Fruit fly (Drosophila melanogaster): ENCODE measurements around the gene CG14645.
A peak's percentile ranks its signal among the peaks of the same experiment; 100 is the strongest.

Gene CG14645

dm6 chr3R:4301485-4301884, 33.4 kb upstream of the CG14645 start:
- TF ChIP-seq CG13894 (tag; optimal IDR thresholded peaks at IDR 0.05) (peak; percentile 30), mirr (GFP tag; optimal IDR thresholded peaks at IDR 0.05) (peak; percentile 45), exex (tag; optimal IDR thresholded peaks at IDR 0.05) (peak; percentile 35), bbx (GFP tag; IDR thresholded peaks at IDR 0.05; ENCODE audit: partially characterized antibody) (no peak), E2f1 (GFP tag; IDR thresholded peaks at IDR 0.05) (no peak), grn (GFP tag; optimal IDR thresholded peaks at IDR 0.05) (peak; percentile 54), CG43689 (GFP tag; IDR thresholded peaks at IDR 0.05) (no peak), CG2199 (GFP tag; IDR thresholded peaks at IDR 0.05) (0 out of 3 replicates have a peak, but pooled peaks have one; percentile 29), wdn (GFP tag; IDR thresholded peaks at IDR 0.05) (no peak), Doc2 (GFP tag; IDR thresholded peaks at IDR 0.05) (no peak), sug (tag; optimal IDR thresholded peaks at IDR 0.05) (peak; percentile 36), GATAe (GFP tag; conservative IDR thresholded peaks at IDR 0.05) (no peak)

dm6 chr3R:4307664-4308416, 27.1 kb upstream of the CG14645 start, which contains the start of gene MP1:
Gene MP1, plus strand, starts transcription at chr3R:4307908.
- TF ChIP-seq sens (GFP tag) (peak; percentile 71), disco-r (GFP tag; optimal IDR thresholded peaks at IDR 0.05) (no peak), CG8290 (GFP tag; optimal IDR thresholded peaks at IDR 0.05) (no peak), CG8290 (tag; optimal IDR thresholded peaks at IDR 0.05) (peak in 1 of 2 experiments; percentile 13), sna (GFP tag; IDR thresholded peaks at IDR 0.05; ENCODE audit: partially characterized antibody) (peak; percentile 23; the same call in 1 of the 2 replicates), Deaf1 (tag; optimal IDR thresholded peaks at IDR 0.05) (no peak), CG10543 (GFP tag; optimal IDR thresholded peaks at IDR 0.05) (peak; percentile 26), kni (GFP tag; optimal IDR thresholded peaks at IDR 0.05) (no peak), CG6689 (GFP tag; IDR thresholded peaks at IDR 0.05) (no peak), CG3163 (GFP tag; optimal IDR thresholded peaks at IDR 0.05) (peak; percentile 73), Med (GFP tag) (peak; percentile 82), CG6813 (GFP tag; optimal IDR thresholded peaks at IDR 0.05) (no peak), CG13287 (GFP tag; IDR thresholded peaks at IDR 0.05; ENCODE audit: partially characterized antibody) (peak; percentile 36; the same call in 1 of the 2 replicates), nerfin-1 (tag; optimal IDR thresholded peaks at IDR 0.05) (peak; percentile 8), nerfin-2 (GFP tag; IDR thresholded peaks at IDR 0.05; ENCODE audit: partially characterized antibody) (no peak), tap (tag; optimal IDR thresholded peaks at IDR 0.05) (no peak), CG9932 (GFP tag; IDR thresholded peaks at IDR 0.05) (no peak), sqz (GFP tag; optimal IDR thresholded peaks at IDR 0.05) (no peak), Taf1 (GFP tag; IDR thresholded peaks at IDR 0.05) (no peak), CG2199 (GFP tag; IDR thresholded peaks at IDR 0.05) (peak; percentile 59; the same call in 1 of the 3 replicates), CG13894 (tag; optimal IDR thresholded peaks at IDR 0.05) (peak; percentile 49), CG34376 (GFP tag; optimal IDR thresholded peaks at IDR 0.05) (peak; percentile 79), CG17802 (tag; optimal IDR thresholded peaks at IDR 0.05) (no peak), CG11504 (tag; optimal IDR thresholded peaks at IDR 0.05) (no peak), Spps (tag; optimal IDR thresholded peaks at IDR 0.05) (no peak), Mad (GFP tag; optimal IDR thresholded peaks at IDR 0.05) (no peak), pros (GFP tag; optimal IDR thresholded peaks at IDR 0.05) (peak; percentile 47), CG11695 (GFP tag; IDR thresholded peaks at IDR 0.05) (0 out of 3 replicates have a peak, but pooled peaks have one; percentile 12), C15 (GFP tag; IDR thresholded peaks at IDR 0.05) (no peak), Dip2 (GFP tag; IDR thresholded peaks at IDR 0.05) (no peak), chinmo (GFP tag; IDR thresholded peaks at IDR 0.05; ENCODE audit: partially characterized antibody) (peak; percentile 69; the same call in 2 of the 4 replicates), Fer1 (GFP tag; optimal IDR thresholded peaks at IDR 0.05) (peak; percentile 19), lilli (GFP tag; optimal IDR thresholded peaks at IDR 0.05) (no peak), sens-2 (GFP tag; IDR thresholded peaks at IDR 0.05) (no peak), Lhr (GFP tag; optimal IDR thresholded peaks at IDR 0.05) (no peak), Hand (GFP tag; optimal IDR thresholded peaks at IDR 0.05) (peak; percentile 3), sim (GFP tag; IDR thresholded peaks at IDR 0.05) (no peak), Trl (optimal IDR thresholded peaks at IDR 0.05) (peak; percentile 65 to 69), Trl (GFP tag; optimal IDR thresholded peaks at IDR 0.05) (no peak)

Data from whole organism, embryonic.